Fruit fly (Drosophila melanogaster) whole organism, embryonic: Measurements from ENCODE around the gene kz.

Source experiments
- Atf-2 ChIP-seq: fragments of 200-800 bp; sonication (Bioruptor generic); optimal IDR thresholded peaks from 2 replicates; lab custom pipeline; 2016; ENCODE audit warnings: missing biosample characterization, missing genetic modification characterization
- BEAF-32 ChIP-seq: fragments of 200-800 bp; sonication (Bioruptor generic); optimal IDR thresholded peaks from 3 replicates; lab custom pipeline; 2017; ENCODE audit warnings: missing biosample characterization, missing genetic modification characterization, mild to moderate bottlenecking, moderate library complexity, missing genetic modification reagents
- CG10431 ChIP-seq: fragments of 200-800 bp; sonication (Bioruptor generic); optimal IDR thresholded peaks from 3 replicates; lab custom pipeline; 2018; ENCODE audit warnings: missing biosample characterization, mild to moderate bottlenecking, missing genetic modification characterization
- CG10543 ChIP-seq: fragments of 200-800 bp; sonication (Bioruptor generic); optimal IDR thresholded peaks from 3 replicates; lab custom pipeline; 2017; ENCODE audit warnings: missing biosample characterization, mild to moderate bottlenecking, missing genetic modification characterization, moderate library complexity
- CG13287 ChIP-seq: fragments of 200-800 bp; sonication (Bioruptor generic); IDR thresholded peaks from 2 replicates; pipeline ENCODE4 v1.3.6; 2022; ENCODE audit warnings: missing biosample characterization, missing genetic modification characterization; ENCODE audit not compliant: partially characterized antibody
- CG13424 ChIP-seq: fragments of 200-800 bp; sonication (Bioruptor generic); optimal IDR thresholded peaks from 2 replicates; lab custom pipeline; 2019; ENCODE audit warnings: missing biosample characterization, mild to moderate bottlenecking, missing genetic modification characterization, moderate library complexity
- CG13624 ChIP-seq: fragments of 200-800 bp; sonication (Bioruptor generic); optimal IDR thresholded peaks from 2 replicates; lab custom pipeline; 2016; ENCODE audit warnings: missing biosample characterization, missing genetic modification characterization
- CG14667 ChIP-seq: fragments of 200-800 bp; sonication (Bioruptor generic); IDR thresholded peaks from 2 replicates; pipeline ENCODE4 v1.3.6; 2022; ENCODE audit warnings: missing biosample characterization, missing genetic modification characterization
- CG18011 ChIP-seq: fragments of 200-800 bp; sonication (Bioruptor generic); optimal IDR thresholded peaks from 2 replicates; lab custom pipeline; 2017; ENCODE audit warnings: missing biosample characterization, missing genetic modification characterization, mild to moderate bottlenecking, moderate library complexity, missing genotype
- CG2120 ChIP-seq: fragments of 200-800 bp; sonication (Bioruptor generic); optimal IDR thresholded peaks from 3 replicates; lab custom pipeline; 2016; ENCODE audit warnings: missing biosample characterization, missing genetic modification characterization
- CG3065 ChIP-seq: fragments of 200-800 bp; sonication (Bioruptor generic); optimal IDR thresholded peaks from 2 replicates; lab custom pipeline; 2016; ENCODE audit warnings: missing biosample characterization, missing genetic modification characterization
- CG34376 ChIP-seq: fragments of 200-800 bp; sonication (Bioruptor generic); optimal IDR thresholded peaks from 2 replicates; lab custom pipeline; 2018; ENCODE audit warnings: missing biosample characterization, mild to moderate bottlenecking, missing genetic modification characterization
- CG4282 ChIP-seq: fragments of 200-800 bp; sonication (Bioruptor generic); optimal IDR thresholded peaks from 2 replicates; lab custom pipeline; 2016; ENCODE audit warnings: missing biosample characterization, missing genetic modification characterization
- CG4820 ChIP-seq: fragments of 200-800 bp; sonication (Bioruptor generic); optimal IDR thresholded peaks from 3 replicates; lab custom pipeline; 2016; ENCODE audit warnings: missing biosample characterization, missing genetic modification characterization
- CG5245 ChIP-seq: fragments of 200-800 bp; sonication (Bioruptor generic); optimal IDR thresholded peaks from 3 replicates; lab custom pipeline; 2016; ENCODE audit warnings: missing biosample characterization, missing genetic modification characterization
- CG8089 ChIP-seq: fragments of 200-800 bp; sonication (Bioruptor generic); optimal IDR thresholded peaks from 3 replicates; lab custom pipeline; 2016; ENCODE audit warnings: missing biosample characterization, missing genetic modification characterization
- CG9817 ChIP-seq: fragments of 200-800 bp; sonication (Bioruptor generic); optimal IDR thresholded peaks from 2 replicates; lab custom pipeline; 2018; ENCODE audit warnings: missing biosample characterization, mild to moderate bottlenecking, missing genetic modification characterization, moderate library complexity
- Dip2 ChIP-seq: fragments of 200-800 bp; sonication (Bioruptor generic); IDR thresholded peaks from 2 replicates; pipeline ENCODE4 v1.3.6; 2022; ENCODE audit warnings: missing biosample characterization, missing genetic modification characterization
- Fer3 ChIP-seq: fragments of 200-800 bp; sonication (Bioruptor generic); optimal IDR thresholded peaks from 2 replicates; lab custom pipeline; 2018; ENCODE audit warnings: missing biosample characterization, mild to moderate bottlenecking, missing genetic modification characterization, moderate library complexity
- HLH4C ChIP-seq: fragments of 200-800 bp; sonication (Bioruptor generic); IDR thresholded peaks from 3 replicates; pipeline ENCODE4 v1.3.6; 2022; ENCODE audit warnings: missing biosample characterization, missing genetic modification characterization; ENCODE audit not compliant: partially characterized antibody
- HmgZ ChIP-seq: fragments of 200-800 bp; sonication (Bioruptor generic); optimal IDR thresholded peaks from 2 replicates; lab custom pipeline; 2018; ENCODE audit warnings: missing biosample characterization, mild to moderate bottlenecking, missing genetic modification characterization
- Hsf ChIP-seq: fragments of 200-800 bp; sonication (Bioruptor generic); optimal IDR thresholded peaks from 3 replicates; lab custom pipeline; 2016; ENCODE audit warnings: missing biosample characterization, missing genetic modification characterization
- Med ChIP-seq: fragments of 200-800 bp; sonication (Bioruptor generic); peaks from one replicate; lab custom pipeline; 2016; ENCODE audit warnings: missing biosample characterization, missing genetic modification characterization, mild to moderate bottlenecking, inconsistent platforms, moderate library complexity
- Opbp ChIP-seq: fragments of 200-800 bp; sonication (Bioruptor generic); IDR thresholded peaks from 3 replicates; pipeline ENCODE4 v1.3.6; 2022; ENCODE audit warnings: missing biosample characterization, missing genetic modification characterization; ENCODE audit not compliant: partially characterized antibody
- Sry-β ChIP-seq: fragments of 200-800 bp; sonication (Bioruptor generic); optimal IDR thresholded peaks from 2 replicates; lab custom pipeline; 2018; ENCODE audit warnings: missing biosample characterization, mild to moderate bottlenecking, missing genetic modification characterization, moderate library complexity
- Taf1 ChIP-seq: fragments of 200-800 bp; sonication (Bioruptor generic); IDR thresholded peaks from 2 replicates; pipeline ENCODE4 v1.3.6; 2022; ENCODE audit warnings: missing biosample characterization, missing genetic modification characterization
- amos ChIP-seq: fragments of 200-800 bp; sonication (Bioruptor generic); IDR thresholded peaks from 2 replicates; pipeline ENCODE4 v1.3.6; 2022; ENCODE audit warnings: missing biosample characterization, missing genetic modification characterization; ENCODE audit not compliant: partially characterized antibody
- chinmo ChIP-seq: fragments of 200-800 bp; sonication (Bioruptor generic); IDR thresholded peaks from 4 replicates; pipeline ENCODE4 v1.3.6; 2022; ENCODE audit warnings: missing biosample characterization, missing genetic modification characterization; ENCODE audit not compliant: partially characterized antibody
- chn ChIP-seq: fragments of 200-800 bp; sonication (Bioruptor generic); optimal IDR thresholded peaks from 2 replicates; lab custom pipeline; 2016; ENCODE audit warnings: missing biosample characterization, missing genetic modification characterization
- cwo ChIP-seq: fragments of 200-800 bp; sonication (Bioruptor generic); optimal IDR thresholded peaks from 3 replicates; lab custom pipeline; 2017; ENCODE audit warnings: missing biosample characterization, missing genetic modification characterization, mild to moderate bottlenecking, moderate library complexity, missing genetic modification reagents
- dati ChIP-seq: fragments of 200-800 bp; sonication (Bioruptor generic); IDR thresholded peaks from 2 replicates; pipeline ENCODE4 v1.3.6; 2022; ENCODE audit warnings: missing biosample characterization, missing genetic modification characterization
- gem ChIP-seq: fragments of 200-800 bp; sonication (Bioruptor generic); optimal IDR thresholded peaks from 2 replicates; lab custom pipeline; 2019; ENCODE audit warnings: missing biosample characterization, mild to moderate bottlenecking, missing genetic modification characterization, moderate library complexity
- hbn ChIP-seq: fragments of 200-800 bp; sonication (Bioruptor generic); IDR thresholded peaks from 2 replicates; pipeline ENCODE4 v1.3.6; 2022; ENCODE audit warnings: missing biosample characterization, missing genetic modification characterization; ENCODE audit not compliant: partially characterized antibody
- insv ChIP-seq, 2 experiments: fragments of 200-800 bp; sonication (Bioruptor generic); optimal IDR thresholded peaks; 3 replicates each; lab custom pipeline; 2016 to 2018; ENCODE audit warnings: missing biosample characterization in 2 of 2, missing genetic modification characterization in 2 of 2
- seq ChIP-seq: fragments of 200-800 bp; sonication (Bioruptor generic); IDR thresholded peaks from 2 replicates; pipeline ENCODE4 v1.3.6; 2022; ENCODE audit warnings: missing biosample characterization, missing genetic modification characterization
- sug ChIP-seq: fragments of 200-800 bp; optimal IDR thresholded peaks from 2 replicates; lab custom pipeline; 2019; ENCODE audit warnings: missing biosample characterization, mild to moderate bottlenecking, missing genetic modification characterization, moderate library complexity
- tap ChIP-seq: fragments of 200-800 bp; optimal IDR thresholded peaks from 3 replicates; lab custom pipeline; 2019; ENCODE audit warnings: missing biosample characterization, mild to moderate bottlenecking, missing genetic modification characterization, moderate library complexity
- unpg ChIP-seq: fragments of 200-800 bp; sonication (Bioruptor generic); optimal IDR thresholded peaks from 3 replicates; lab custom pipeline; 2018; ENCODE audit warnings: missing biosample characterization, mild to moderate bottlenecking, missing genetic modification characterization, moderate library complexity
- vnd ChIP-seq: fragments of 200-800 bp; sonication (Bioruptor generic); IDR thresholded peaks from 3 replicates; pipeline ENCODE4 v1.3.6; 2022; ENCODE audit warnings: missing biosample characterization, missing genetic modification characterization; ENCODE audit not compliant: partially characterized antibody

Gene kz

DNA sequence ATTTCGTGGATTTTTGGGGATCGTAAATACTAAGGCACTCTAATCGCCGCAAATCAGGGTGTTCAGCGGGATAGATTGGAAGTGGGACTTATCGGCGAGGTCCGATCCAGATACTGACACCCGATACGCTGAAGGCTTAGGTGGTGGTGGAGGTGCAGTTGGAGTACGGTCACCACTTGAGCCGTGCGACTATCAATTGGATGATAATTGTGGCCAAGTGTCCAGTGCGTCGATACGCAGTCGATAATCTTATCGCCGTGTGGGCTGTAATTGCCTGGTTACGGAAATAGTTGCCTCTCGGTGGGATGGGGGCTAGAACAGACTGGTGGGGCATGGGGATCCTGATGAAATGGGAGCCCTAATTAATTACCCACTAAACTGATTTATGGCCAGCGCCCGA, 42.5 kb downstream of the kz start (continued):
- no peak for TF ChIP-seq Atf-2
- peak; percentile 75; the same call in 1 of the 4 replicates for TF ChIP-seq chinmo (GFP tag; lab: Robert Waterston, UW)
- no peak for TF ChIP-seq CG5245 (GFP tag; lab: Kevin White, UChicago)
- no peak for TF ChIP-seq CG3065 (GFP tag; lab: Kevin White, UChicago)
- no peak for TF ChIP-seq hbn (GFP tag; lab: Robert Waterston, UW)
- peak; percentile 49 for TF ChIP-seq CG10543
- TF ChIP-seq BEAF-32 (GFP tag; lab: Kevin White, UChicago): no peak
- TF ChIP-seq unpg (GFP tag; lab: Kevin White, UChicago): no peak
- peak; percentile 46; the same call in 1 of the 3 replicates for TF ChIP-seq vnd (GFP tag; lab: Robert Waterston, UW)
- TF ChIP-seq Dip2 (GFP tag; lab: Robert Waterston, UW): no peak
- no peak for TF ChIP-seq CG9817 (tag; lab: Kevin White, UChicago)
- TF ChIP-seq Hsf (GFP tag; lab: Kevin White, UChicago): no peak
- TF ChIP-seq CG4282 (GFP tag; lab: Kevin White, UChicago): no peak
- TF ChIP-seq CG8089 (GFP tag; lab: Kevin White, UChicago): no peak
- TF ChIP-seq seq (GFP tag; lab: Robert Waterston, UW): no peak
- no peak for TF ChIP-seq CG2120
- TF ChIP-seq insv (GFP tag; optimal IDR thresholded peaks at IDR 0.05; lab: Kevin White, UChicago): no peak
- no peak for TF ChIP-seq HLH4C (GFP tag; lab: Robert Waterston, UW)
- TF ChIP-seq Opbp (GFP tag; lab: Robert Waterston, UW): no peak
- no peak for TF ChIP-seq CG14667
- TF ChIP-seq CG18011 (GFP tag; lab: Kevin White, UChicago): no peak
- no peak for TF ChIP-seq Fer3
- peak; percentile 8 for TF ChIP-seq HmgZ (tag; lab: Kevin White, UChicago)

DNA sequence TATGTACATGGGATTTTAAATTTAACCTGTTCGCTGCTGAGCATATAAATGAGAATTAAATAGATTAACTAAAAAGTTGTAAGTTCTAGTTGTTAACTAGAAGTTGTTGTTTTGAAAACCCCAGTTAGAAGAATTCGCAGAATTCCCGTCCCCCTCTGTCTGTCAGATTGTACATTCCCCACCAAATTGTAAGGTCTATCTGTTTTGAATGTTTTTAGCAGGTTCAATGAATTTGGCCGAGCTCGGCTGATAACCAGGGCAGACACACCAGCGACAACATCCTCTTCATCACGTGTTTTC, 43.6 kb downstream of the kz start:
- no peak for TF ChIP-seq CG13287
- TF ChIP-seq CG13624 (GFP tag; lab: Kevin White, UChicago): no peak
- TF ChIP-seq amos: no peak
- peak; percentile 1 for TF ChIP-seq cwo (GFP tag; lab: Kevin White, UChicago)
- TF ChIP-seq dati (GFP tag; lab: Robert Waterston, UW): no peak
- TF ChIP-seq CG13424 (tag; lab: Kevin White, UChicago): no peak
- TF ChIP-seq tap (tag; lab: Kevin White, UChicago): no peak

DNA sequence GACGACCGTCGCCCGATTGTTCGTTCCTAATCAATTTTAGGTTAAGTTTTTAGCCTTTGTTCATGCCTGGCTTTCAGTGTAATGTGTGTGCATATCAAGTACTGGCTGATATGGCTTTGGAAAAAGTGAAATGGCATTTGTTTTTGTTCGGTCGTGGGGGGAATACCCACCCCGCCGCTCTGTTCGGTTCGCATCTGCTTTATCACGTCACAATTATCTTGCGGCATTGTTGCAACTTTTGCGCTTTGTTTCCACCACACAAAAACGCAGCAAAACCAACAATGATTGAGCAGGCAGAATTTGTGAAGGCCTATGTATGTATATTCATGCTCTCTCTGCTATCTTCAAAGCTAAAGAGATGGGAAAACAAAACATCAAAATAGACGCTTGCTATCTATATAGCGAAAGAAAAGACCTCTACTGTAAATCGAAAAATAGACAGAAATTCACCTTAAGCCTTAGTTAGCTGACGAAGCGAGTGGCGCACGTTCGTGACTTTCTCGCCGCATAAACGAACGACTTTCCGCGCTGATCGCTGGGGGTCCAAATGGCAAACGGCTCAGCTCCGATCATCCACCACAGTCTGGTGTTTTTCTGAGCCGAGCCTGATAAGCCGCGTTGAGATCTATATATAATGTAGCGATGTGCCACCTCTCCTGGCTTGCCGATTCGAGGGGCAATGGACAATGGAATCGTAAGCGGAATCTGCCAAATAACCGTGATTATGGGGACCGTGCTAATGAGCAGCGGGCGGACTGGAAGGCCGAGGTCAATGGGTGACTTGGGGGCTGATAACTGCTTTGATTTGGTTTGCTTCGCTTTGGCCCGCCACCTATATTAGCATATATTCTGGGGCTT, 44.2 kb downstream of the kz start:
- TF ChIP-seq Sry-β (GFP tag; lab: Kevin White, UChicago) (no peak), Med (GFP tag; lab: Kevin White, UChicago) (peak; percentile 29), CG4820 (GFP tag; lab: Kevin White, UChicago) (peak; percentile 7), CG34376 (GFP tag; lab: Kevin White, UChicago) (peak; percentile 22), gem (peak; percentile 2), sug (tag; lab: Kevin White, UChicago) (peak; percentile 93), chn (GFP tag; lab: Kevin White, UChicago) (no peak), Taf1 (no peak), CG10431 (no peak)
